Worm (Caenorhabditis elegans): ENCODE results near the gene nhr-94.

Gene nhr-94

DNA sequence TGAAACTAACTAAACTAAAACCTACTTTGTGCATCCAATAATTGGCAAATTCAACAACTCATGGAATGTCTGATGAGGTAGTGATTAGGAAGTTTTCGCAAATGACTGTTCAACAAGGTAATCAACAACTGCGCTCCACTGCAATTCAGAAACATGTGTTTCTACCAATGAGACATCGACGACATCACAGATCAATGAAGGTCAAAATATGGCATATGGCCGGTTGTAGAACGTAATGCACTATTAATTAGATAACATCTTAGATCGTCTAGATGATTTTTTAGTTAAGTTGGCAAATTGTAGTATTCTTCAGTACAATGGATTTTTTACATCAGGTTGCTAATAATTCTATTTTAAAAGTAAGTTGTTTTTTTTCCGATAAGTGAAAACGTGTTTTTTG lies at the start of gene nhr-94, which contains the start of gene nhr-152:
nhr-94 (minus strand) TSS at position 147 of the 400 bp plus-strand sequence.
nhr-152 (plus strand) TSS at position 162 of the 400 bp plus-strand sequence.
- TF ChIP-seq sdz-38 (tag; optimal IDR thresholded peaks at IDR 0.05), result no peak
- no peak for TF ChIP-seq ZK185.1 (tag; optimal IDR thresholded peaks at IDR 0.05; ENCODE audit: poor library complexity, severe bottlenecking)
- TF ChIP-seq efl-1 (GFP tag; optimal IDR thresholded peaks at IDR 0.05), result no peak

DNA sequence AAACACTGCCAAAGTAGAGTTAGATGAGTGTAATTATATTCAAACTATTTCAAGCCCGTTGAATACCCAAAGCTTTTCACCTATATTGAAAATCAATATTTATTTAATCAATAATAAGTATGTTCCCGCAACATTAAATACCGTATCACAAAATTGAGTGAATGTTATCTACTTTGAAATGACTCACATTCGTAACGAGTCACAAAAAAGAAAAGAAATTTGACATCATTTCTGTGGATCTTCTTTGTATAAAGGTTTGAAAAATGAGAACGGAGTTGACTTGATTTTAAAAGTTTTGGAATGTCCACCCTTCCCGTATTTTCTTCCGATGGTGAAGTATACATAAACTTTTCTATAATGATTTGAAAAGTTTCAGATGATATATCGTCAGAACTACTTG lies 49.2 kb upstream of the nhr-94 start, which contains the start of gene srr-10:
srr-10 (plus strand) TSS at position 301 of the 400 bp plus-strand sequence.
- TF ChIP-seq mcd-1 (GFP tag; IDR thresholded peaks at IDR 0.05) (no peak), ztf-22 (GFP tag; optimal IDR thresholded peaks at IDR 0.05) (no peak), cebp-1 (GFP tag; IDR thresholded peaks at IDR 0.05) (no peak), cebp-1 (tag; optimal IDR thresholded peaks at IDR 0.05) (no peak), hmg-1.2 (GFP tag; IDR thresholded peaks at IDR 0.05) (no peak), Y79H2A.3 (GFP tag; conservative IDR thresholded peaks at IDR 0.05) (no peak)

- no peak for TF ChIP-seq F57A8.1 (GFP tag; optimal IDR thresholded peaks at IDR 0.05)
- TF ChIP-seq dpff-1 (tag; optimal IDR thresholded peaks at IDR 0.05), result no peak
- no peak for TF ChIP-seq xnd-1 (tag; optimal IDR thresholded peaks at IDR 0.05)
- TF ChIP-seq ama-1 (optimal IDR thresholded peaks at IDR 0.05), result no peak
- TF ChIP-seq ama-1 (GFP tag; optimal IDR thresholded peaks at IDR 0.05), result no peak
- TF ChIP-seq let-607 (tag; optimal IDR thresholded peaks at IDR 0.05), result peak; percentile 79 to 82
- TF ChIP-seq egrh-3 (GFP tag; IDR thresholded peaks at IDR 0.05), result no peak
- TF ChIP-seq nfyb-1 (GFP tag; IDR thresholded peaks at IDR 0.05), result no peak
- peak in 1 of 3 experiments; percentile 86 for TF ChIP-seq lin-35 (GFP tag; optimal IDR thresholded peaks at IDR 0.05)
- no peak for TF ChIP-seq mel-28 (tag; optimal IDR thresholded peaks at IDR 0.05; ENCODE audit: borderline replicate concordance)
- TF ChIP-seq gei-17 (GFP tag; optimal IDR thresholded peaks at IDR 0.05), result no peak
- peak; percentile 16 for TF ChIP-seq attf-5 (GFP tag; optimal IDR thresholded peaks at IDR 0.05)
- peak; percentile 25 for TF ChIP-seq F23B12.7 (tag; optimal IDR thresholded peaks at IDR 0.05; ENCODE audit: insufficient read depth)
- TF ChIP-seq pha-4 (tag; optimal IDR thresholded peaks at IDR 0.05), result no peak
- TF ChIP-seq unc-130 (GFP tag; optimal IDR thresholded peaks at IDR 0.05), result no peak
- peak; percentile 98 for TF ChIP-seq madf-3 (GFP tag; IDR thresholded peaks at IDR 0.05)
- peak; percentile 91 for TF ChIP-seq lin-54 (GFP tag; optimal IDR thresholded peaks at IDR 0.05)
- TF ChIP-seq F10E7.11 (tag; optimal IDR thresholded peaks at IDR 0.05), result no peak
- TF ChIP-seq ZK185.1 (tag; optimal IDR thresholded peaks at IDR 0.05; ENCODE audit: poor library complexity, severe bottlenecking), result no peak
- TF ChIP-seq ceh-91 (GFP tag; IDR thresholded peaks at IDR 0.05), result no peak
- no peak for TF ChIP-seq ztf-3 (GFP tag; optimal IDR thresholded peaks at IDR 0.05)
- TF ChIP-seq T07F8.4 (tag; optimal IDR thresholded peaks at IDR 0.05), result no peak
- TF ChIP-seq dpl-1 (GFP tag; optimal IDR thresholded peaks at IDR 0.05), result peak; percentile 62
- no peak for TF ChIP-seq somi-1 (GFP tag; optimal IDR thresholded peaks at IDR 0.05)
- TF ChIP-seq hlh-26 (GFP tag; conservative IDR thresholded peaks at IDR 0.05), result no peak
- TF ChIP-seq C06A6.2 (GFP tag; conservative IDR thresholded peaks at IDR 0.05), result no peak
- peak; percentile 24 for TF ChIP-seq ceh-27 (GFP tag; optimal IDR thresholded peaks at IDR 0.05)
- no peak for TF ChIP-seq Y95B8A.8 (GFP tag; IDR thresholded peaks at IDR 0.05)
- TF ChIP-seq cebp-1 (GFP tag; IDR thresholded peaks at IDR 0.05), result peak; percentile 69
- TF ChIP-seq cebp-1 (tag; optimal IDR thresholded peaks at IDR 0.05), result peak; percentile 94
- TF ChIP-seq ceh-100 (GFP tag; IDR thresholded peaks at IDR 0.05), result no peak
- TF ChIP-seq ztf-25 (GFP tag; IDR thresholded peaks at IDR 0.05), result no peak
- TF ChIP-seq mxl-1 (tag; optimal IDR thresholded peaks at IDR 0.05), result no peak
- no peak for TF ChIP-seq tlf-1 (GFP tag; optimal IDR thresholded peaks at IDR 0.05)
- no peak for TF ChIP-seq ekl-4 (GFP tag; IDR thresholded peaks at IDR 0.05)
- no peak for TF ChIP-seq atf-7 (tag; optimal IDR thresholded peaks at IDR 0.05)
- 0 out of 2 replicates have a peak, but pooled peaks have one; percentile 32 for TF ChIP-seq mcd-1 (GFP tag; IDR thresholded peaks at IDR 0.05)
- TF ChIP-seq Y53G8AR.9 (GFP tag; conservative IDR thresholded peaks at IDR 0.05), result no peak
- no peak for TF ChIP-seq akir-1 (GFP tag; optimal IDR thresholded peaks at IDR 0.05)
- peak; percentile 14; the same call in 1 of the 2 replicates for TF ChIP-seq hmg-1.2 (GFP tag; IDR thresholded peaks at IDR 0.05)
- peak; percentile 14; the same call in 1 of the 2 replicates for TF ChIP-seq F33H1.4 (GFP tag; IDR thresholded peaks at IDR 0.05)
These were observed 48.8 kb upstream of the nhr-94 start, which contains the start of gene clic-1 for ce11 chrV:7734909-7735308. Gene clic-1, minus strand, starts transcription at chrV:7734911.

Measured in whole organism, young adult.